Worm (Caenorhabditis elegans) whole organism, L4 larva: ENCODE results near the gene ceh-91.

Source experiments
- R02D3.7 ChIP-seq: fragments of 150-350 bp; sonication (generic microtip); optimal IDR thresholded peaks from 3 replicates; lab custom pipeline; 2014; ENCODE audit warnings: missing biosample characterization, missing genetic modification characterization
- Y48G9A.11 ChIP-seq: fragments of 200-800 bp; sonication (Bioruptor generic); IDR thresholded peaks from 2 replicates; pipeline ENCODE4 v1.3.6; 2022; ENCODE audit warnings: missing genetic modification reagents, missing genetic modification characterization, missing compliant biosample characterization
- Y75B8A.6 ChIP-seq: fragments of 200-800 bp; sonication (Bioruptor generic); IDR thresholded peaks from 2 replicates; pipeline ENCODE4 v1.3.6; 2022; ENCODE audit warnings: missing genetic modification reagents, missing genetic modification characterization, missing compliant biosample characterization
- aha-1 ChIP-seq: fragments of 150-350 bp; peaks from one replicate; lab custom pipeline; 2014; ENCODE audit warnings: missing biosample characterization, missing genetic modification characterization
- ceh-28 ChIP-seq: fragments of 150-350 bp; optimal IDR thresholded peaks from 2 replicates; lab custom pipeline; 2014; ENCODE audit warnings: missing biosample characterization, missing genetic modification reagents, missing genetic modification characterization
- ceh-44 ChIP-seq: fragments of 200-800 bp; sonication (Bioruptor generic); IDR thresholded peaks from 2 replicates; pipeline ENCODE4 v1.3.6; 2022; ENCODE audit warnings: missing genetic modification reagents, missing genetic modification characterization, missing compliant biosample characterization
- cey-2 ChIP-seq: sonication (generic microtip); optimal IDR thresholded peaks from 3 replicates; lab custom pipeline; 2017; ENCODE audit warnings: missing genetic modification characterization, mild to moderate bottlenecking, missing compliant biosample characterization, antibody characterized with exemption, borderline replicate concordance; ENCODE audit not compliant: insufficient read depth
- daf-12 ChIP-seq: fragments of 150-350 bp; optimal IDR thresholded peaks from 2 replicates; lab custom pipeline; 2014; ENCODE audit warnings: missing biosample characterization, missing genetic modification reagents, missing genetic modification characterization
- dmd-8 ChIP-seq: fragments of 200-800 bp; sonication (Bioruptor generic); IDR thresholded peaks from 2 replicates; pipeline ENCODE4 v1.3.6; 2022; ENCODE audit warnings: missing genetic modification characterization, missing compliant biosample characterization
- dmd-9 ChIP-seq: fragments of 200-800 bp; sonication (Bioruptor generic); IDR thresholded peaks from 2 replicates; pipeline ENCODE4 v1.3.6; 2022; ENCODE audit warnings: missing genetic modification reagents, missing genetic modification characterization, missing compliant biosample characterization
- dpl-1 ChIP-seq: fragments of 150-350 bp; optimal IDR thresholded peaks from 2 replicates; lab custom pipeline; 2014; ENCODE audit warnings: missing biosample characterization, missing genetic modification reagents, missing genetic modification characterization
- dve-1 ChIP-seq: sonication (generic microtip); optimal IDR thresholded peaks from 2 replicates; lab custom pipeline; 2017; ENCODE audit warnings: antibody characterized with exemption, mild to moderate bottlenecking, missing genetic modification characterization, missing compliant biosample characterization; ENCODE audit not compliant: insufficient read depth
- egl-27 ChIP-seq: sonication (generic microtip); optimal IDR thresholded peaks from 3 replicates; lab custom pipeline; 2017; ENCODE audit warnings: missing biosample characterization, missing genetic modification reagents, missing genetic modification characterization
- gei-8 ChIP-seq: fragments of 200-800 bp; sonication (Bioruptor generic); optimal IDR thresholded peaks from 2 replicates; lab custom pipeline; 2018; ENCODE audit warnings: mild to moderate bottlenecking, missing genetic modification characterization, missing compliant biosample characterization
- hif-1 ChIP-seq, 2 experiments: sonication (generic microtip); optimal IDR thresholded peaks; 2 replicates each; lab custom pipeline; 2016 to 2017; ENCODE audit warnings: missing compliant biosample characterization in 2 of 2, missing genetic modification characterization in 2 of 2, missing genetic modification reagents in 2 of 2, missing genotype in 2 of 2, mild to moderate bottlenecking in 1 of 2
- hlh-11 ChIP-seq: fragments of 200-800 bp; sonication (Bioruptor generic); optimal IDR thresholded peaks from 2 replicates; lab custom pipeline; 2018; ENCODE audit warnings: mild to moderate bottlenecking, missing genetic modification characterization, missing compliant biosample characterization
- lim-7 ChIP-seq: fragments of 200-800 bp; sonication (Bioruptor generic); IDR thresholded peaks from 2 replicates; pipeline ENCODE4 v1.3.6; 2022; ENCODE audit warnings: missing genetic modification characterization, missing compliant biosample characterization
- lir-3 ChIP-seq: sonication (generic microtip); optimal IDR thresholded peaks from 2 replicates; lab custom pipeline; 2016; ENCODE audit warnings: mild to moderate bottlenecking, missing genetic modification characterization, missing compliant biosample characterization
- lsy-2 ChIP-seq, 2 experiments: fragments of 150-350 bp in 1 of 2; sonication (generic microtip) in 1 of 2; optimal IDR thresholded peaks; 2 replicates each; lab custom pipeline; 2014 to 2017; ENCODE audit warnings: missing biosample characterization in 2 of 2, missing genetic modification characterization in 2 of 2
- mdt-29 ChIP-seq: fragments of 200-800 bp; sonication (Bioruptor generic); IDR thresholded peaks from 2 replicates; pipeline ENCODE4 v1.3.6; 2022; ENCODE audit warnings: missing genetic modification reagents, missing genetic modification characterization, missing compliant biosample characterization
- mep-1 ChIP-seq: fragments of 150-350 bp; sonication (generic microtip); optimal IDR thresholded peaks from 3 replicates; lab custom pipeline; 2014; ENCODE audit warnings: missing biosample characterization, missing genetic modification characterization
- mxl-3 ChIP-seq: fragments of 200-800 bp; sonication (Bioruptor generic); optimal IDR thresholded peaks from 2 replicates; lab custom pipeline; 2018; ENCODE audit warnings: mild to moderate bottlenecking, missing genetic modification characterization, missing compliant biosample characterization
- nhr-10 ChIP-seq: fragments of 150-350 bp; optimal IDR thresholded peaks from 2 replicates; lab custom pipeline; 2014; ENCODE audit warnings: missing biosample characterization, missing genetic modification characterization
- nhr-11 ChIP-seq: fragments of 150-350 bp; optimal IDR thresholded peaks from 2 replicates; lab custom pipeline; 2014; ENCODE audit warnings: missing biosample characterization, missing genetic modification characterization
- nhr-28 ChIP-seq: fragments of 150-350 bp; optimal IDR thresholded peaks from 2 replicates; lab custom pipeline; 2014; ENCODE audit warnings: missing biosample characterization, missing genetic modification characterization
- nhr-41 ChIP-seq: fragments of 200-800 bp; sonication (Bioruptor generic); IDR thresholded peaks from 2 replicates; pipeline ENCODE4 v1.3.6; 2022; ENCODE audit warnings: missing genetic modification reagents, missing genetic modification characterization, missing compliant biosample characterization
- nhr-77 ChIP-seq: fragments of 150-350 bp; optimal IDR thresholded peaks from 2 replicates; lab custom pipeline; 2014; ENCODE audit warnings: missing biosample characterization, missing genetic modification characterization
- sdz-12 ChIP-seq: fragments of 200-800 bp; sonication (Bioruptor generic); optimal IDR thresholded peaks from 2 replicates; lab custom pipeline; 2018; ENCODE audit warnings: mild to moderate bottlenecking, missing genetic modification characterization, missing compliant biosample characterization
- spr-3 ChIP-seq: fragments of 200-800 bp; sonication (Bioruptor generic); optimal IDR thresholded peaks from 2 replicates; lab custom pipeline; 2018; ENCODE audit warnings: mild to moderate bottlenecking, missing genetic modification characterization, missing compliant biosample characterization
- unc-39 ChIP-seq: sonication (generic microtip); optimal IDR thresholded peaks from 2 replicates; lab custom pipeline; 2017; ENCODE audit warnings: missing biosample characterization, missing genetic modification characterization
- unc-62 ChIP-seq, 3 experiments: fragments of 150-350 bp in 1 of 3; sonication (generic microtip); optimal IDR thresholded peaks in 2 of 3; peaks in 1 of 3; 1 replicate in 1 of 3; 2 replicates in 2 of 3; lab custom pipeline; 2014 to 2017; ENCODE audit warnings: missing biosample characterization in 3 of 3, missing genetic modification characterization in 3 of 3, missing genetic modification reagents in 3 of 3, missing genotype in 1 of 3
- zip-11 ChIP-seq: fragments of 200-800 bp; sonication (Bioruptor generic); IDR thresholded peaks from 2 replicates; pipeline ENCODE4 v1.3.6; 2022; ENCODE audit warnings: missing genetic modification characterization, missing compliant biosample characterization
- zip-2 ChIP-seq: fragments of 150-350 bp; optimal IDR thresholded peaks from 2 replicates; lab custom pipeline; 2014; ENCODE audit warnings: missing biosample characterization, missing genetic modification characterization

Gene ceh-91

DNA sequence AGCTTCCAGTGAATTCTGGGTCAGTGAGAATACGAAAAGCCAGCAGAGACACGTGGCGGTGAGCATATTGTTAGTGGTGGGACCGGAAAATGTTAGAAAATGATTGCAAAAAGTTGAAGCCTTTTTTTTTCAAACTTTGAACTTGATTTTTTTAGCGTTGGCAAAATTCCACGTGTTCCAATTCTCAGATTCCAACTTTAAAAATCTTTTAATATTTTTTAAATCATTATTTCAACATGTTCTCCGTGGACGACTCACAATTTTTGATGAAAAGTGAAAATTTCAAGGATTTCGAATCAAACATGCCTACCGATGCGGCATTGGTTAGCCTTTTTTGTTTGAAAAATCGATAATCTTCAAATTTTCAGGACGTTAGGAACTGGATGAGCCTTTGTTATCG, 4.2 kb upstream of the ceh-91 start, which contains the start of the genes Y66A7A.9 and Y66A7A.4:
Gene Y66A7A.9 (minus strand): TSS at position 101 of the 400 bp plus-strand sequence.
Gene Y66A7A.4 (plus strand): TSS at position 237 of the 400 bp plus-strand sequence.
- TF ChIP-seq aha-1 (tag; lab: Kevin White, UChicago) = peak; percentile 32
- TF ChIP-seq mxl-3 = no peak

DNA sequence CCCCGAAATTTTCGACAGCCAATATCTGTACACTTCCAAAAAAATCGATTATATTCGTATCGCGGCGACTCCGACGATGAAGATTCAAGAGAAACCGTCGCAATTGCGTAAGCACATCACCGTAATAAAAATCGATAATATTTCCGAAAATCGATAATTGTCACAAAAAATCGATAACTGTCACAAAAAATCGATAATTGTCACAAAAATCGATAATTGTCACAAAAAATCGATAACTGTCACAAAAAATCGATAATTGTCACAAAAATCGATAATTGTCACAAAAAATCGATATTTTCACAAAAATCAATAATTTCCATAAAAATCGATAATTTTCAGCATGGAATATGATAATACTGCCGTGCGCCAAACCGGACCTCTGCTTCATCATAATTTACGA, 2.2 kb upstream of the ceh-91 start:
- TF ChIP-seq ceh-28 = peak; percentile 99

DNA sequence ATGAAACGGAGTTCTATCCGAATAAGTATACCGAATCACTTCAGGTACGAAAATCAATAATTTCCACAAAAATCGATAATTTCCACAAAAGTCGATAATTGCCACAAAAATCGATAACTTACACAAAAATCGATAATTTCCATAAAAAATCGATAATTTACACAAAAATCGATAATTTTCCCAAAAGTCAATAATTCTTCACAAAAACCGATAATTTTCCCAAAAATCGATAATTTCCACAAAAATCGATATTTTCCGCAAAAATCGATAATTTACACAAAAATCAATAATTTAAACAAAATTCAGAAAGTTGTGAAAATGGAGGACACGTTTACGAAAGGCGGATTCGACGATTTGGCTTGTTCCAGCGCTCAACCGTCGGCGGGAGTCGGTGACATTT, 1.7 kb upstream of the ceh-91 start:
- TF ChIP-seq ceh-44 (GFP tag; lab: Robert Waterston, UW) = no peak
- TF ChIP-seq spr-3 (GFP tag; lab: Kevin White, UChicago) = no peak
- peak; percentile 99 for TF ChIP-seq ceh-28
- no peak for TF ChIP-seq lim-7 (GFP tag; lab: Robert Waterston, UW)
- no peak for TF ChIP-seq mdt-29

DNA sequence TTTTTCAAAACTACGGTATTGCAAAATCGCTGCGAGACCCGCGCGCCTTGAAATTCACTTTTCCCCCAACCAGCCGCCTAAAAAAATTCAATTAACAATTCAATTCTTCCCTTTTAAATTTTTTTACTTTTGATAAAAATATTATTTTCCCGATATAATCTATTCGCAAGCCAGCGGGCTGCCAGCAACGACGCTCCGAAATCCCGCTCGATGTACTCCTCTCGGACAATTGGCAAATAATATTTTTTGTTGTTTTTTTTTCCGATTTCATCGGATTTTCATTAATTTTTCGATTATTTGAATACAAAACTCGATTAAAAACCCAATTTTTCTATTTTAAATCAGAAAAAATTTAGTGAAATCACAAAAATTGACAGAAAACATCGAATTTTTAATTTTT, 744 bp upstream of the ceh-91 start:
- TF ChIP-seq R02D3.7 (tag; lab: Kevin White, UChicago) (no peak), lir-3 (tag; lab: Kevin White, UChicago) (no peak), egl-27 (tag; lab: Kevin White, UChicago) (no peak), Y48G9A.11 (peak; percentile 62), hif-1 (tag; optimal IDR thresholded peaks at IDR 0.05; lab: Kevin White, UChicago) (no peak), sdz-12 (GFP tag; lab: Kevin White, UChicago) (no peak), mep-1 (tag; lab: Kevin White, UChicago) (no peak), mdt-29 (no peak), nhr-10 (tag; lab: Kevin White, UChicago) (no peak), nhr-11 (tag; lab: Kevin White, UChicago) (no peak), dve-1 (tag; lab: Kevin White, UChicago) (no peak), aha-1 (tag; lab: Kevin White, UChicago) (peak; percentile 23), dmd-9 (GFP tag; lab: Robert Waterston, UW) (no peak), zip-2 (tag; lab: Kevin White, UChicago) (no peak)

DNA sequence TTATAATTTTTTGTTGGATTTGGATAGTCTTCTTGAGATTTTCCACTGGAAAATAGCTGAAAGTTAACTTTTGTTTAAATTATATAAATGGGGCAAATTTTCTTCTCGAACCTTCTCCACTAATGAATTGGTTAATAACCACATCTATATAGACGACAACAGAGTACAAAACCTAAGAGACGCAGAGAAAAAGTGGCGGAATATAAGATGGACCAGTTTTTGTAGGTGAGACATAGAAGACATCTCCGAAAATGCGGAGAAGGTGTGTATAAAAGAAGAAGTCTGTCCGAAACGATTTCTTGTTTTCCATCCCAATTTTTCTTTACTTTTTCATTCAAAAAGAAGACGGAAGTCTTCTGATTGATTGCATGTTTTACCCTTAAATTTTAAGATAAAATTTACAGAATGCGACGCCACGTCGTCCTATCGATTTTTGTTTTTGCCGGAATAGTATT, 8.3 kb downstream of the ceh-91 start, which contains the start of gene gly-8:
Gene gly-8 (plus strand): TSS at position 405 of the 455 bp plus-strand sequence.
- TF ChIP-seq Y75B8A.6 (GFP tag; lab: Robert Waterston, UW) = no peak
- peak; percentile 49 for TF ChIP-seq dpl-1 (GFP tag; lab: Kevin White, UChicago)
- TF ChIP-seq dmd-8 (GFP tag; lab: Robert Waterston, UW) = no peak
- no peak for TF ChIP-seq hlh-11
- TF ChIP-seq zip-11 (GFP tag; lab: Robert Waterston, UW) = no peak
- TF ChIP-seq unc-62 (GFP tag; optimal IDR thresholded peaks at IDR 0.05 in 1 of 2; lab: Kevin White, UChicago) = no peak
- TF ChIP-seq unc-62 (tag; optimal IDR thresholded peaks at IDR 0.05; lab: Kevin White, UChicago) = no peak
- no peak for TF ChIP-seq unc-39 (tag; lab: Kevin White, UChicago)
- TF ChIP-seq nhr-28 = peak; percentile 45
- no peak for TF ChIP-seq nhr-77 (tag; lab: Kevin White, UChicago)
- TF ChIP-seq nhr-41 (GFP tag; lab: Robert Waterston, UW) = no peak
- no peak for TF ChIP-seq gei-8 (GFP tag; lab: Kevin White, UChicago)
- TF ChIP-seq daf-12 (tag; lab: Kevin White, UChicago) = no peak
- TF ChIP-seq lsy-2 (tag; optimal IDR thresholded peaks at IDR 0.05; lab: Kevin White, UChicago) = peak in 1 of 2 experiments; percentile 43
- TF ChIP-seq cey-2 (tag; lab: Kevin White, UChicago) = no peak
- no peak for TF ChIP-seq dve-1 (tag; lab: Kevin White, UChicago)
